Worm (Caenorhabditis elegans) whole organism, L4 larva: ENCODE data around the gene ugt-62.
A peak's percentile ranks its signal among the peaks of the same experiment; 100 is the strongest.

Source experiments
- F10B5.3 ChIP-seq: sonication (generic microtip); optimal IDR thresholded peaks from 2 replicates; lab custom pipeline; 2016; ENCODE audit warnings: mild to moderate bottlenecking, missing genetic modification characterization, missing compliant biosample characterization
- F26F4.8 ChIP-seq: fragments of 200-800 bp; sonication (Bioruptor generic); conservative IDR thresholded peaks from 2 replicates; pipeline ENCODE4 v1.3.6; 2022; ENCODE audit warnings: missing genetic modification characterization, missing compliant biosample characterization
- F37D6.2 ChIP-seq: sonication (generic microtip); optimal IDR thresholded peaks from 2 replicates; lab custom pipeline; 2016; ENCODE audit warnings: mild to moderate bottlenecking, missing genetic modification characterization, missing compliant biosample characterization
- F44E2.7 ChIP-seq: fragments of 200-800 bp; sonication (Bioruptor generic); IDR thresholded peaks from 2 replicates; pipeline ENCODE4 v2.1.2; 2022; ENCODE audit warnings: missing genetic modification characterization, missing compliant biosample characterization
- T20F7.1 ChIP-seq: fragments of 200-800 bp; sonication (Bioruptor generic); optimal IDR thresholded peaks from 2 replicates; lab custom pipeline; 2018; ENCODE audit warnings: mild to moderate bottlenecking, missing genetic modification characterization, missing compliant biosample characterization
- Y75B8A.6 ChIP-seq: fragments of 200-800 bp; sonication (Bioruptor generic); IDR thresholded peaks from 2 replicates; pipeline ENCODE4 v1.3.6; 2022; ENCODE audit warnings: missing genetic modification reagents, missing genetic modification characterization, missing compliant biosample characterization
- ZK337.2 ChIP-seq: fragments of 200-800 bp; sonication (Bioruptor generic); IDR thresholded peaks from 2 replicates; pipeline ENCODE4 v1.3.6; 2022; ENCODE audit warnings: missing genetic modification reagents, missing genetic modification characterization, missing compliant biosample characterization
- ama-1 ChIP-seq: fragments of 150-350 bp; optimal IDR thresholded peaks from 2 replicates; lab custom pipeline; 2014; ENCODE audit warnings: inconsistent platforms, mixed read lengths
- ceh-28 ChIP-seq: fragments of 150-350 bp; optimal IDR thresholded peaks from 2 replicates; lab custom pipeline; 2014; ENCODE audit warnings: missing biosample characterization, missing genetic modification reagents, missing genetic modification characterization
- ceh-32 ChIP-seq: sonication (generic microtip); optimal IDR thresholded peaks from 2 replicates; lab custom pipeline; 2016; ENCODE audit warnings: mild to moderate bottlenecking, missing genetic modification characterization, missing compliant biosample characterization; ENCODE audit not compliant: poor library complexity
- ceh-44 ChIP-seq: fragments of 200-800 bp; sonication (Bioruptor generic); IDR thresholded peaks from 2 replicates; pipeline ENCODE4 v1.3.6; 2022; ENCODE audit warnings: missing genetic modification reagents, missing genetic modification characterization, missing compliant biosample characterization
- ceh-82 ChIP-seq: sonication (generic microtip); optimal IDR thresholded peaks from 2 replicates; lab custom pipeline; 2017; ENCODE audit warnings: missing biosample characterization, missing genetic modification characterization
- daf-16 ChIP-seq, 3 experiments: sonication (generic microtip); optimal IDR thresholded peaks; 2 replicates each; lab custom pipeline; 2016 to 2017; ENCODE audit warnings: missing genetic modification characterization in 3 of 3, missing genetic modification reagents in 3 of 3, mild to moderate bottlenecking in 2 of 3, missing compliant biosample characterization in 2 of 3, missing biosample characterization in 1 of 3, moderate library complexity in 1 of 3
- daf-19 ChIP-seq: fragments of 200-800 bp; sonication (Bioruptor generic); conservative IDR thresholded peaks from 2 replicates; pipeline ENCODE4 v1.3.6; 2022; ENCODE audit warnings: missing genetic modification characterization, missing compliant biosample characterization
- dmd-6 ChIP-seq: fragments of 200-800 bp; sonication (Bioruptor generic); IDR thresholded peaks from 2 replicates; pipeline ENCODE4 v1.3.6; 2022; ENCODE audit warnings: missing genetic modification reagents, missing genetic modification characterization, missing compliant biosample characterization
- dmd-9 ChIP-seq: fragments of 200-800 bp; sonication (Bioruptor generic); IDR thresholded peaks from 2 replicates; pipeline ENCODE4 v1.3.6; 2022; ENCODE audit warnings: missing genetic modification reagents, missing genetic modification characterization, missing compliant biosample characterization
- dpl-1 ChIP-seq: fragments of 150-350 bp; optimal IDR thresholded peaks from 2 replicates; lab custom pipeline; 2014; ENCODE audit warnings: missing biosample characterization, missing genetic modification reagents, missing genetic modification characterization
- egl-27 ChIP-seq: sonication (generic microtip); optimal IDR thresholded peaks from 3 replicates; lab custom pipeline; 2017; ENCODE audit warnings: missing biosample characterization, missing genetic modification reagents, missing genetic modification characterization
- egl-43 ChIP-seq: fragments of 200-800 bp; sonication (Bioruptor generic); IDR thresholded peaks from 2 replicates; pipeline ENCODE4 v1.3.6; 2022; ENCODE audit warnings: missing genetic modification reagents, missing genetic modification characterization, missing compliant biosample characterization
- fkh-10 ChIP-seq: fragments of 150-350 bp; optimal IDR thresholded peaks from 2 replicates; lab custom pipeline; 2014; ENCODE audit warnings: missing biosample characterization, missing genetic modification reagents, missing genetic modification characterization
- hlh-30 ChIP-seq: sonication (generic microtip); optimal IDR thresholded peaks from 2 replicates; lab custom pipeline; 2017; ENCODE audit warnings: antibody characterized with exemption, mild to moderate bottlenecking, missing genetic modification characterization, missing compliant biosample characterization; ENCODE audit not compliant: insufficient read depth
- hmg-1.1 ChIP-seq: fragments of 200-800 bp; sonication (Bioruptor generic); IDR thresholded peaks from 2 replicates; pipeline ENCODE4 v1.3.6; 2022; ENCODE audit warnings: missing genetic modification reagents, missing genetic modification characterization, missing compliant biosample characterization
- lin-1 ChIP-seq: fragments of 200-800 bp; sonication (Bioruptor generic); IDR thresholded peaks from 2 replicates; pipeline ENCODE4 v1.3.6; 2022; ENCODE audit warnings: missing genetic modification reagents, missing genetic modification characterization, missing compliant biosample characterization
- lin-13 ChIP-seq: fragments of 150-350 bp; optimal IDR thresholded peaks from 2 replicates; lab custom pipeline; 2014; ENCODE audit warnings: missing biosample characterization, missing genetic modification reagents, missing genetic modification characterization
- lin-38 ChIP-seq: fragments of 200-800 bp; sonication (Bioruptor generic); IDR thresholded peaks from 2 replicates; pipeline ENCODE4 v1.3.6; 2022; ENCODE audit warnings: missing genetic modification reagents, missing genetic modification characterization, missing compliant biosample characterization
- lin-39 ChIP-seq: fragments of 150-350 bp; optimal IDR thresholded peaks from 2 replicates; lab custom pipeline; 2014; ENCODE audit warnings: missing biosample characterization, missing genetic modification reagents, missing genetic modification characterization
- lsy-2 ChIP-seq, 2 experiments: fragments of 150-350 bp in 1 of 2; sonication (generic microtip) in 1 of 2; optimal IDR thresholded peaks; 2 replicates each; lab custom pipeline; 2014 to 2017; ENCODE audit warnings: missing biosample characterization in 2 of 2, missing genetic modification characterization in 2 of 2
- madf-5 ChIP-seq, 2 experiments: fragments of 200-800 bp; sonication (Bioruptor generic); IDR thresholded peaks; 2 replicates each; pipeline ENCODE4 v1.3.6; 2022; ENCODE audit warnings: missing compliant biosample characterization in 2 of 2, missing genetic modification characterization in 2 of 2
- mdl-1 ChIP-seq, 2 experiments: fragments of 150-350 bp in 1 of 2; sonication (generic microtip) in 1 of 2; optimal IDR thresholded peaks; 2 replicates each; lab custom pipeline; 2014 to 2017; ENCODE audit warnings: missing biosample characterization in 2 of 2, missing genetic modification characterization in 2 of 2
- mxl-2 ChIP-seq: fragments of 200-800 bp; sonication (Bioruptor generic); conservative IDR thresholded peaks from 2 replicates; pipeline ENCODE4 v1.3.6; 2022; ENCODE audit warnings: missing genetic modification reagents, missing genetic modification characterization, missing compliant biosample characterization
- nhr-10 ChIP-seq: fragments of 150-350 bp; optimal IDR thresholded peaks from 2 replicates; lab custom pipeline; 2014; ENCODE audit warnings: missing biosample characterization, missing genetic modification characterization
- nhr-28 ChIP-seq: fragments of 150-350 bp; optimal IDR thresholded peaks from 2 replicates; lab custom pipeline; 2014; ENCODE audit warnings: missing biosample characterization, missing genetic modification characterization
- nhr-6 ChIP-seq: fragments of 150-350 bp; optimal IDR thresholded peaks from 2 replicates; lab custom pipeline; 2014; ENCODE audit warnings: missing biosample characterization, missing genetic modification characterization
- php-3 ChIP-seq: fragments of 200-800 bp; sonication (Bioruptor generic); IDR thresholded peaks from 2 replicates; pipeline ENCODE4 v1.3.6; 2022; ENCODE audit warnings: missing genetic modification reagents, missing genetic modification characterization, missing compliant biosample characterization
- rbr-2 ChIP-seq: sonication (generic microtip); optimal IDR thresholded peaks from 2 replicates; lab custom pipeline; 2016; ENCODE audit warnings: missing genotype, missing genetic modification characterization, missing compliant biosample characterization
- skn-1 ChIP-seq: fragments of 150-350 bp; optimal IDR thresholded peaks from 2 replicates; lab custom pipeline; 2014; ENCODE audit warnings: missing biosample characterization, missing genetic modification characterization
- snpc-4 ChIP-seq: fragments of 150-350 bp; optimal IDR thresholded peaks from 2 replicates; lab custom pipeline; 2014; ENCODE audit warnings: missing biosample characterization, missing genetic modification characterization
- tag-97 ChIP-seq: fragments of 200-800 bp; sonication (Bioruptor generic); IDR thresholded peaks from 2 replicates; pipeline ENCODE4 v1.3.6; 2022; ENCODE audit warnings: missing genetic modification characterization, missing compliant biosample characterization
- vab-7 ChIP-seq: fragments of 200-800 bp; sonication (Bioruptor generic); IDR thresholded peaks from 2 replicates; pipeline ENCODE4 v1.3.6; 2022; ENCODE audit warnings: missing genetic modification reagents, missing genetic modification characterization, missing compliant biosample characterization
- zag-1 ChIP-seq: fragments of 150-350 bp; optimal IDR thresholded peaks from 2 replicates; lab custom pipeline; 2014; ENCODE audit warnings: missing biosample characterization, missing genetic modification characterization
- zfp-2 ChIP-seq: sonication (generic microtip); optimal IDR thresholded peaks from 2 replicates; lab custom pipeline; 2016; ENCODE audit warnings: mild to moderate bottlenecking, missing genetic modification characterization, missing compliant biosample characterization
- zfp-3 ChIP-seq: fragments of 200-800 bp; sonication (Bioruptor generic); conservative IDR thresholded peaks from 2 replicates; pipeline ENCODE4 v1.3.6; 2022; ENCODE audit warnings: missing genetic modification reagents, missing genetic modification characterization, missing compliant biosample characterization
- ztf-11 ChIP-seq: fragments of 150-350 bp; optimal IDR thresholded peaks from 2 replicates; lab custom pipeline; 2014; ENCODE audit warnings: missing biosample characterization, missing genetic modification characterization

Gene ugt-62

ce11 chrIII:4560393-4560890 is 20.0 kb upstream of the ugt-62 start (continued):
- no peak for TF ChIP-seq ceh-44 (GFP tag; lab: Robert Waterston, UW)
- TF ChIP-seq nhr-10 (tag; lab: Kevin White, UChicago): peak; percentile 21
- no peak for TF ChIP-seq tag-97
- TF ChIP-seq zfp-2: no peak
- peak; percentile 62 for TF ChIP-seq F10B5.3 (tag; lab: Kevin White, UChicago)
- no peak for TF ChIP-seq fkh-10
- no peak for TF ChIP-seq madf-5 (GFP tag; IDR thresholded peaks at IDR 0.05; lab: Robert Waterston, UW)
- 0 out of 2 replicates have a peak, but pooled peaks have one; percentile 30 for TF ChIP-seq vab-7 (GFP tag; lab: Robert Waterston, UW)
- TF ChIP-seq skn-1: no peak
- TF ChIP-seq hlh-30: peak; percentile 84
- TF ChIP-seq F44E2.7 (GFP tag; lab: Robert Waterston, UW): no peak
- TF ChIP-seq zfp-3 (GFP tag; lab: Robert Waterston, UW): 0 out of 2 replicates have a peak, but pooled peaks have one; percentile 27

- TF ChIP-seq snpc-4 (tag; lab: Kevin White, UChicago) (no peak), fkh-10 (no peak), egl-27 (tag; lab: Kevin White, UChicago) (no peak), daf-16 (GFP tag; optimal IDR thresholded peaks at IDR 0.05; lab: Kevin White, UChicago) (no peak), daf-16 (tag; optimal IDR thresholded peaks at IDR 0.05; lab: Kevin White, UChicago) (no peak), vab-7 (GFP tag; lab: Robert Waterston, UW) (no peak), Y75B8A.6 (no peak), daf-19 (GFP tag; lab: Robert Waterston, UW) (no peak), lsy-2 (tag; optimal IDR thresholded peaks at IDR 0.05; lab: Kevin White, UChicago) (peak in 1 of 2 experiments; percentile 14), F26F4.8 (GFP tag; lab: Robert Waterston, UW) (no peak), madf-5 (GFP tag; IDR thresholded peaks at IDR 0.05; lab: Robert Waterston, UW) (no peak), lin-1 (GFP tag; lab: Robert Waterston, UW) (no peak), nhr-6 (tag; lab: Kevin White, UChicago) (no peak), lin-38 (GFP tag; lab: Robert Waterston, UW) (no peak), hmg-1.1 (GFP tag; lab: Robert Waterston, UW) (peak; percentile 31; the same call in 1 of the 2 replicates), rbr-2 (peak; percentile 15), ceh-82 (tag; lab: Kevin White, UChicago) (no peak), lin-39 (no peak), nhr-28 (tag; lab: Kevin White, UChicago) (no peak), egl-43 (GFP tag; lab: Robert Waterston, UW) (no peak)
Measured at ce11 chrIII:4555345-4555744, 14.9 kb upstream of the ugt-62 start.

ce11 chrIII:4553316-4553715 is 12.9 kb upstream of the ugt-62 start, which contains the start of gene imph-1:
TSS of gene imph-1 (plus strand) at chrIII:4553616.
- TF ChIP-seq zag-1 (tag; lab: Kevin White, UChicago) (no peak), php-3 (GFP tag; lab: Robert Waterston, UW) (no peak), tag-97 (no peak), hlh-30 (no peak), F37D6.2 (tag; lab: Kevin White, UChicago) (no peak), fkh-10 (no peak), ZK337.2 (no peak), ztf-11 (no peak), dmd-6 (GFP tag; lab: Robert Waterston, UW) (no peak), lin-13 (GFP tag; lab: Kevin White, UChicago) (no peak), T20F7.1 (GFP tag; lab: Kevin White, UChicago) (no peak), dmd-9 (GFP tag; lab: Robert Waterston, UW) (no peak), ceh-28 (tag; lab: Kevin White, UChicago) (no peak), ama-1 (lab: Kevin White, UChicago) (no peak), ceh-32 (tag; lab: Kevin White, UChicago) (no peak), dpl-1 (no peak), mxl-2 (GFP tag; lab: Robert Waterston, UW) (no peak), mdl-1 (tag; optimal IDR thresholded peaks at IDR 0.05; lab: Kevin White, UChicago) (no peak)
- TF ChIP-seq, all 104 proteins: peak for 0
